Worm (Caenorhabditis elegans): ENCODE data around the gene nhr-137.

Gene nhr-137

ce11 chrX:6671717-6672116 is 2.9 kb upstream of the nhr-137 start:
- TF ChIP-seq unc-62 (GFP tag; optimal IDR thresholded peaks at IDR 0.05): no peak

ce11 chrX:6669366-6669765 is 555 bp upstream of the nhr-137 start:
- TF ChIP-seq unc-62 (GFP tag; optimal IDR thresholded peaks at IDR 0.05): no peak

ce11 chrX:6667468-6667867 is 1.3 kb downstream of the nhr-137 start:
- TF ChIP-seq unc-62 (GFP tag; optimal IDR thresholded peaks at IDR 0.05): no peak

ce11 chrX:6665129-6665858 is 3.5 kb downstream of the nhr-137 start:
- no peak for TF ChIP-seq unc-62 (GFP tag; optimal IDR thresholded peaks at IDR 0.05)

ce11 chrX:6663780-6664437 is 4.9 kb downstream of the nhr-137 start:
- no peak for TF ChIP-seq unc-62 (GFP tag; optimal IDR thresholded peaks at IDR 0.05)

- no peak for TF ChIP-seq unc-62 (GFP tag; optimal IDR thresholded peaks at IDR 0.05)
Observed at ce11 chrX:6662267-6662666, 6.5 kb downstream of the nhr-137 start.

ce11 chrX:6656770-6657169 is 12.0 kb downstream of the nhr-137 start:
- no peak for TF ChIP-seq unc-62 (GFP tag; optimal IDR thresholded peaks at IDR 0.05)

- no peak for TF ChIP-seq unc-62 (GFP tag; optimal IDR thresholded peaks at IDR 0.05)
Observed at ce11 chrX:6656251-6656650, 12.6 kb downstream of the nhr-137 start.

- no peak for TF ChIP-seq unc-62 (GFP tag; optimal IDR thresholded peaks at IDR 0.05)
Observed at ce11 chrX:6655163-6655562, 13.6 kb downstream of the nhr-137 start, which contains the start of gene nhr-173. nhr-173 (plus strand) TSS chrX:6655528.

- TF ChIP-seq unc-62 (GFP tag; optimal IDR thresholded peaks at IDR 0.05): no peak
Observed at ce11 chrX:6654139-6654538, 14.7 kb downstream of the nhr-137 start.

ce11 chrX:6653173-6653572 is 15.6 kb downstream of the nhr-137 start:
- no peak for TF ChIP-seq unc-62 (GFP tag; optimal IDR thresholded peaks at IDR 0.05)

- TF ChIP-seq unc-62 (GFP tag; optimal IDR thresholded peaks at IDR 0.05): no peak
Observed at ce11 chrX:6649573-6649972, 19.2 kb downstream of the nhr-137 start.

ce11 chrX:6646387-6647061 is 22.3 kb downstream of the nhr-137 start:
- TF ChIP-seq unc-62 (GFP tag; optimal IDR thresholded peaks at IDR 0.05): no peak

ce11 chrX:6644971-6645704 is 23.7 kb downstream of the nhr-137 start, which contains the start of gene C56E10.3:
C56E10.3 (plus strand) TSS chrX:6645654.
- TF ChIP-seq unc-62 (GFP tag; optimal IDR thresholded peaks at IDR 0.05): no peak

ce11 chrX:6642798-6643197 is 26.0 kb downstream of the nhr-137 start:
- no peak for TF ChIP-seq unc-62 (GFP tag; optimal IDR thresholded peaks at IDR 0.05)

- TF ChIP-seq unc-62 (GFP tag; optimal IDR thresholded peaks at IDR 0.05): no peak
Observed at ce11 chrX:6641509-6641908, 27.3 kb downstream of the nhr-137 start.

Measured in whole organism, dauer.